Fruit fly (Drosophila melanogaster) whole organism, embryonic: Measurements from ENCODE around the gene L2HGDH.

Experiments used
- Ada2b ChIP-seq: fragments of 200-800 bp; sonication (Bioruptor generic); IDR thresholded peaks from 2 replicates; pipeline ENCODE4 v1.3.6; 2022; ENCODE audit warnings: missing biosample characterization, missing genetic modification characterization
- Adf1 ChIP-seq: fragments of 200-800 bp; sonication (Bioruptor generic); IDR thresholded peaks from 2 replicates; pipeline ENCODE4 v1.3.6; 2022; ENCODE audit warnings: missing biosample characterization, missing genetic modification characterization
- Antp ChIP-seq: fragments of 200-800 bp; sonication (Bioruptor generic); optimal IDR thresholded peaks from 3 replicates; lab custom pipeline; 2016; ENCODE audit warnings: missing biosample characterization, missing genetic modification characterization
- Awh ChIP-seq: fragments of 200-800 bp; sonication (Bioruptor generic); IDR thresholded peaks from 2 replicates; pipeline ENCODE4, ENCODE4 v1.3.6; 2022; ENCODE audit warnings: missing biosample characterization, missing genetic modification characterization
- BtbVII ChIP-seq: fragments of 200-800 bp; sonication (Bioruptor generic); optimal IDR thresholded peaks from 3 replicates; lab custom pipeline; 2017; ENCODE audit warnings: missing biosample characterization, mild to moderate bottlenecking, missing genetic modification characterization
- CG10209 ChIP-seq: fragments of 200-800 bp; sonication (Bioruptor generic); optimal IDR thresholded peaks from 3 replicates; lab custom pipeline; 2017; ENCODE audit warnings: missing biosample characterization, mild to moderate bottlenecking, missing genetic modification characterization, missing genetic modification reagents
- CG10431 ChIP-seq: fragments of 200-800 bp; sonication (Bioruptor generic); optimal IDR thresholded peaks from 3 replicates; lab custom pipeline; 2018; ENCODE audit warnings: missing biosample characterization, mild to moderate bottlenecking, missing genetic modification characterization
- CG10462 ChIP-seq: fragments of 200-800 bp; sonication (Bioruptor generic); optimal IDR thresholded peaks from 2 replicates; lab custom pipeline; 2016; ENCODE audit warnings: missing biosample characterization, missing genetic modification characterization
- CG10979 ChIP-seq: fragments of 200-800 bp; sonication (Bioruptor generic); optimal IDR thresholded peaks from 2 replicates; lab custom pipeline; 2018; ENCODE audit warnings: missing biosample characterization, mild to moderate bottlenecking, missing genetic modification characterization, moderate library complexity
- CG12104 ChIP-seq: fragments of 200-800 bp; sonication (Bioruptor generic); optimal IDR thresholded peaks from 3 replicates; lab custom pipeline; 2016; ENCODE audit warnings: missing biosample characterization, missing genetic modification characterization
- CG12769 ChIP-seq: fragments of 200-800 bp; sonication (Bioruptor generic); optimal IDR thresholded peaks from 2 replicates; lab custom pipeline; 2019; ENCODE audit warnings: missing biosample characterization, mild to moderate bottlenecking, missing genetic modification characterization, moderate library complexity
- CG14710 ChIP-seq: fragments of 200-800 bp; sonication (Bioruptor generic); optimal IDR thresholded peaks from 3 replicates; lab custom pipeline; 2019; ENCODE audit warnings: missing biosample characterization, mild to moderate bottlenecking, missing genetic modification characterization, moderate library complexity
- CG14965 ChIP-seq: fragments of 200-800 bp; sonication (Bioruptor generic); optimal IDR thresholded peaks from 2 replicates; lab custom pipeline; 2016; ENCODE audit warnings: missing biosample characterization, missing genetic modification characterization, borderline replicate concordance
- CG17568 ChIP-seq: fragments of 200-800 bp; sonication (Bioruptor generic); optimal IDR thresholded peaks from 2 replicates; lab custom pipeline; 2018; ENCODE audit warnings: missing biosample characterization, mild to moderate bottlenecking, missing genetic modification characterization, moderate library complexity
- CG3281 ChIP-seq: fragments of 200-800 bp; sonication (Bioruptor generic); optimal IDR thresholded peaks from 3 replicates; lab custom pipeline; 2017; ENCODE audit warnings: missing biosample characterization, mild to moderate bottlenecking, missing genetic modification characterization
- CG34376 ChIP-seq: fragments of 200-800 bp; sonication (Bioruptor generic); optimal IDR thresholded peaks from 2 replicates; lab custom pipeline; 2018; ENCODE audit warnings: missing biosample characterization, mild to moderate bottlenecking, missing genetic modification characterization
- CG43689 ChIP-seq: fragments of 200-800 bp; sonication (Bioruptor generic); IDR thresholded peaks from 2 replicates; pipeline ENCODE4 v1.3.6; 2022; ENCODE audit warnings: missing biosample characterization, missing genetic modification characterization
- CG4404 ChIP-seq: fragments of 200-800 bp; sonication (Bioruptor generic); IDR thresholded peaks from 2 replicates; pipeline ENCODE4 v1.3.6; 2022; ENCODE audit warnings: missing biosample characterization, missing genetic modification characterization
- CG5245 ChIP-seq: fragments of 200-800 bp; sonication (Bioruptor generic); optimal IDR thresholded peaks from 3 replicates; lab custom pipeline; 2016; ENCODE audit warnings: missing biosample characterization, missing genetic modification characterization
- CG9727 ChIP-seq: fragments of 200-800 bp; sonication (Bioruptor generic); optimal IDR thresholded peaks from 3 replicates; lab custom pipeline; 2017; ENCODE audit warnings: missing biosample characterization, mild to moderate bottlenecking, missing genetic modification characterization
- CG9876 ChIP-seq: fragments of 200-800 bp; sonication (Bioruptor generic); optimal IDR thresholded peaks from 2 replicates; lab custom pipeline; 2016; ENCODE audit warnings: missing biosample characterization, missing genetic modification characterization
- CTCF ChIP-seq: fragments of 200-800 bp; sonication (Bioruptor generic); optimal IDR thresholded peaks from 2 replicates; lab custom pipeline; 2017; ENCODE audit warnings: missing biosample characterization, mild to moderate bottlenecking, missing genetic modification characterization, moderate library complexity
- Deaf1 ChIP-seq: fragments of 200-800 bp; optimal IDR thresholded peaks from 3 replicates; lab custom pipeline; 2019; ENCODE audit warnings: missing biosample characterization, mild to moderate bottlenecking, missing genetic modification characterization, moderate library complexity
- Dfd ChIP-seq, 2 experiments: fragments of >200 bp; optimal IDR thresholded peaks; 2 replicates each; lab custom pipeline; 2017; ENCODE audit warnings: missing biosample characterization in 2 of 2, missing genetic modification characterization in 2 of 2
- Drgx ChIP-seq: fragments of 200-800 bp; sonication (Bioruptor generic); IDR thresholded peaks from 2 replicates; pipeline ENCODE4 v1.3.6; 2022; ENCODE audit warnings: missing biosample characterization, missing genetic modification characterization
- E2f1 ChIP-seq: fragments of 200-800 bp; sonication (Bioruptor generic); IDR thresholded peaks from 2 replicates; pipeline ENCODE4 v1.3.6; 2022; ENCODE audit warnings: missing biosample characterization, missing genetic modification characterization
- Elba2 ChIP-seq: fragments of 200-800 bp; sonication (Bioruptor generic); optimal IDR thresholded peaks from 3 replicates; lab custom pipeline; 2016; ENCODE audit warnings: missing biosample characterization, missing genetic modification characterization
- Ets65A ChIP-seq: fragments of 200-800 bp; sonication (Bioruptor generic); peaks from one replicate; lab custom pipeline; 2016; ENCODE audit warnings: missing biosample characterization, missing genetic modification characterization
- HmgD ChIP-seq: fragments of 200-800 bp; sonication (Bioruptor generic); optimal IDR thresholded peaks from 3 replicates; lab custom pipeline; 2016; ENCODE audit warnings: missing biosample characterization, missing genetic modification characterization
- Pdp1 ChIP-seq, 2 experiments: fragments of 200-800 bp; sonication (Bioruptor generic); optimal IDR thresholded peaks; 3 replicates each; lab custom pipeline; 2016; ENCODE audit warnings: missing biosample characterization in 2 of 2, missing genetic modification characterization in 2 of 2, mild to moderate bottlenecking in 1 of 2, moderate library complexity in 1 of 2
- Six4 ChIP-seq: fragments of 200-800 bp; sonication (Bioruptor generic); optimal IDR thresholded peaks from 2 replicates; lab custom pipeline; 2016; ENCODE audit warnings: missing biosample characterization, missing genetic modification characterization
- Stat92E ChIP-seq, 3 experiments: fragments of >200 bp in 2 of 3; fragments of 200-800 bp in 1 of 3; sonication (Bioruptor generic) in 1 of 3; optimal IDR thresholded peaks; 2 replicates each; lab custom pipeline; 2017 to 2019; ENCODE audit warnings: missing biosample characterization in 3 of 3, missing genetic modification characterization in 3 of 3, mild to moderate bottlenecking in 1 of 3, moderate library complexity in 1 of 3
- Trl ChIP-seq, 3 experiments: fragments of >200 bp in 2 of 3; fragments of 200-800 bp in 1 of 3; sonication (Bioruptor generic) in 1 of 3; optimal IDR thresholded peaks; 2 replicates in 1 of 3; 3 replicates in 2 of 3; lab custom pipeline; 2016 to 2017; ENCODE audit warnings: missing biosample characterization in 1 of 3, missing genetic modification characterization in 1 of 3
- ato ChIP-seq: fragments of 200-800 bp; sonication (Bioruptor generic); IDR thresholded peaks from 2 replicates; pipeline ENCODE4 v1.3.6; 2022; ENCODE audit warnings: missing biosample characterization, missing genetic modification characterization; ENCODE audit not compliant: partially characterized antibody
- bsh ChIP-seq, 2 experiments: fragments of 200-800 bp; sonication (Bioruptor generic); optimal IDR thresholded peaks; 2 replicates each; lab custom pipeline; 2017 to 2018; ENCODE audit warnings: mild to moderate bottlenecking in 2 of 2, missing biosample characterization in 2 of 2, missing genetic modification characterization in 2 of 2, moderate library complexity in 1 of 2
- crc ChIP-seq: fragments of 200-800 bp; sonication (Bioruptor generic); optimal IDR thresholded peaks from 2 replicates; lab custom pipeline; 2016; ENCODE audit warnings: missing biosample characterization, missing genetic modification characterization
- dpn ChIP-seq, 2 experiments: fragments of 200-800 bp; sonication (Bioruptor generic); optimal IDR thresholded peaks; 3 replicates each; lab custom pipeline; 2016; ENCODE audit warnings: missing biosample characterization in 2 of 2, missing genetic modification characterization in 2 of 2
- eyg ChIP-seq: fragments of 200-800 bp; sonication (Bioruptor generic); optimal IDR thresholded peaks from 3 replicates; lab custom pipeline; 2016; ENCODE audit warnings: missing biosample characterization, missing genetic modification characterization
- ftz-f1 ChIP-seq: fragments of 200-800 bp; sonication (Bioruptor generic); optimal IDR thresholded peaks from 2 replicates; lab custom pipeline; 2016; ENCODE audit warnings: missing biosample characterization, missing genetic modification characterization
- gt ChIP-seq: fragments of 200-800 bp; sonication (Bioruptor generic); IDR thresholded peaks from 2 replicates; pipeline ENCODE4 v1.3.6; 2022; ENCODE audit warnings: missing biosample characterization, missing genetic modification characterization
- kay ChIP-seq: fragments of 200-800 bp; sonication (Bioruptor generic); optimal IDR thresholded peaks from 2 replicates; lab custom pipeline; 2016; ENCODE audit warnings: missing biosample characterization, missing genetic modification characterization
- lilli ChIP-seq: fragments of 200-800 bp; sonication (Bioruptor generic); optimal IDR thresholded peaks from 3 replicates; lab custom pipeline; 2016; ENCODE audit warnings: missing biosample characterization, missing genetic modification characterization
- lmd ChIP-seq: fragments of 200-800 bp; sonication (Bioruptor generic); IDR thresholded peaks from 2 replicates; pipeline ENCODE4 v1.3.6; 2022; ENCODE audit warnings: missing biosample characterization, missing genetic modification characterization
- nerfin-1 ChIP-seq: fragments of 200-800 bp; sonication (Bioruptor generic); optimal IDR thresholded peaks from 3 replicates; lab custom pipeline; 2019; ENCODE audit warnings: missing biosample characterization, mild to moderate bottlenecking, missing genetic modification characterization, moderate library complexity
- pita ChIP-seq: fragments of 200-800 bp; sonication (Bioruptor generic); optimal IDR thresholded peaks from 2 replicates; lab custom pipeline; 2017; ENCODE audit warnings: missing biosample characterization, mild to moderate bottlenecking, missing genetic modification characterization
- ro ChIP-seq: fragments of 200-800 bp; sonication (Bioruptor generic); IDR thresholded peaks from 2 replicates; pipeline ENCODE4 v1.3.6; 2022; ENCODE audit warnings: missing biosample characterization, missing genetic modification characterization
- row ChIP-seq: fragments of 200-800 bp; sonication (Bioruptor generic); IDR thresholded peaks from 3 replicates; pipeline ENCODE4 v1.3.6; 2022; ENCODE audit warnings: missing biosample characterization, missing genetic modification characterization
- scrt ChIP-seq: fragments of 200-800 bp; sonication (Bioruptor generic); optimal IDR thresholded peaks from 2 replicates; lab custom pipeline; 2018; ENCODE audit warnings: missing biosample characterization, mild to moderate bottlenecking, missing genetic modification characterization, moderate library complexity
- sens-2 ChIP-seq: fragments of 200-800 bp; sonication (Bioruptor generic); IDR thresholded peaks from 2 replicates; pipeline ENCODE4 v1.3.6; 2022; ENCODE audit warnings: missing biosample characterization, missing genetic modification characterization
- shn ChIP-seq: fragments of 200-800 bp; sonication (Bioruptor generic); optimal IDR thresholded peaks from 3 replicates; lab custom pipeline; 2016; ENCODE audit warnings: missing biosample characterization, missing genetic modification characterization
- tll ChIP-seq, 2 experiments: fragments of 200-800 bp in 1 of 2; fragments of >200 bp in 1 of 2; sonication (Bioruptor generic) in 1 of 2; optimal IDR thresholded peaks; 2 replicates each; lab custom pipeline; 2017 to 2019; ENCODE audit warnings: missing biosample characterization in 2 of 2, missing genetic modification characterization in 2 of 2, mild to moderate bottlenecking in 1 of 2, moderate library complexity in 1 of 2
- zf30C ChIP-seq: fragments of 200-800 bp; sonication (Bioruptor generic); optimal IDR thresholded peaks from 3 replicates; lab custom pipeline; 2018; ENCODE audit warnings: missing biosample characterization, mild to moderate bottlenecking, missing genetic modification characterization

The L2HGDH gene

dm6 chr2L:18966844-18967243, 7.4 kb downstream of the L2HGDH start (continued):
- TF ChIP-seq Trl (optimal IDR thresholded peaks at IDR 0.05; lab: Kevin White, UChicago), result no peak
- TF ChIP-seq Trl (GFP tag; optimal IDR thresholded peaks at IDR 0.05; lab: Kevin White, UChicago), result no peak
- TF ChIP-seq sens-2, result no peak
- TF ChIP-seq tll (GFP tag; optimal IDR thresholded peaks at IDR 0.05; lab: Kevin White, UChicago), result no peak
- no peak for TF ChIP-seq CG17568 (GFP tag; lab: Kevin White, UChicago)
- TF ChIP-seq scrt (GFP tag; lab: Kevin White, UChicago), result peak; percentile 13
- no peak for TF ChIP-seq ato
- no peak for TF ChIP-seq kay (GFP tag; lab: Kevin White, UChicago)
- no peak for TF ChIP-seq Antp (GFP tag; lab: Kevin White, UChicago)
- no peak for TF ChIP-seq Deaf1
- TF ChIP-seq Pdp1 (GFP tag; optimal IDR thresholded peaks at IDR 0.05; lab: Kevin White, UChicago), result no peak
- TF ChIP-seq bsh (GFP tag; optimal IDR thresholded peaks at IDR 0.05; lab: Kevin White, UChicago), result no peak
- no peak for TF ChIP-seq ro
- no peak for TF ChIP-seq gt (GFP tag; lab: Robert Waterston, UW)
- no peak for TF ChIP-seq CG34376 (GFP tag; lab: Kevin White, UChicago)
- TF ChIP-seq CG9727, result no peak
- TF ChIP-seq Adf1, result peak; percentile 38
- no peak for TF ChIP-seq CG14710 (tag; lab: Kevin White, UChicago)
- TF ChIP-seq Awh (GFP tag; lab: Robert Waterston, UW), result no peak; the same call in 1 of the 2 replicates
- TF ChIP-seq BtbVII, result peak; percentile 52
- TF ChIP-seq CG12104 (GFP tag; lab: Kevin White, UChicago), result no peak

- TF ChIP-seq CG4404 (GFP tag; lab: Robert Waterston, UW) (peak; percentile 80), CTCF (no peak), row (GFP tag; lab: Robert Waterston, UW) (peak; percentile 95), pita (no peak), CG10979 (tag; lab: Kevin White, UChicago) (peak; percentile 56), ftz-f1 (GFP tag; lab: Kevin White, UChicago) (peak; percentile 94), E2f1 (GFP tag; lab: Robert Waterston, UW) (peak; percentile 88), Dfd (GFP tag; optimal IDR thresholded peaks at IDR 0.05; lab: Kevin White, UChicago) (no peak), CG5245 (GFP tag; lab: Kevin White, UChicago) (peak; percentile 19), Stat92E (GFP tag; optimal IDR thresholded peaks at IDR 0.05; lab: Kevin White, UChicago) (no peak), lilli (GFP tag; lab: Kevin White, UChicago) (peak; percentile 78), HmgD (GFP tag; lab: Kevin White, UChicago) (no peak), Ada2b (GFP tag; lab: Robert Waterston, UW) (peak; percentile 91), CG3281 (GFP tag; lab: Kevin White, UChicago) (peak; percentile 89), CG12104 (GFP tag; lab: Kevin White, UChicago) (peak; percentile 54), lmd (GFP tag; lab: Robert Waterston, UW) (peak; percentile 94), CG14965 (no peak), CG12769 (no peak), CG10431 (GFP tag; lab: Kevin White, UChicago) (no peak), eyg (GFP tag; lab: Kevin White, UChicago) (peak; percentile 18), CG9876 (no peak), dpn (GFP tag; optimal IDR thresholded peaks at IDR 0.05; lab: Kevin White, UChicago) (peak; percentile 45 to 63), CG10209 (GFP tag; lab: Kevin White, UChicago) (peak; percentile 68), Ets65A (peak; percentile 89), CG43689 (GFP tag; lab: Robert Waterston, UW) (peak; percentile 67), crc (GFP tag; lab: Kevin White, UChicago) (no peak), CG10462 (GFP tag; lab: Kevin White, UChicago) (peak; percentile 0), shn (no peak), Drgx (peak; percentile 77), Six4 (peak; percentile 63), nerfin-1 (peak; percentile 0), Elba2 (GFP tag; lab: Kevin White, UChicago) (peak; percentile 13), zf30C (GFP tag; lab: Kevin White, UChicago) (peak; percentile 69)
These were observed 8.1 kb downstream of the L2HGDH start for dm6 chr2L:18966214-18966556.
